Fruit fly (Drosophila melanogaster) whole organism, embryonic: Measurements from ENCODE around the gene Ptth.

Source experiments
- Bdp1 ChIP-seq: fragments of 200-800 bp; sonication (Bioruptor generic); optimal IDR thresholded peaks from 3 replicates; lab custom pipeline; 2016; ENCODE audit warnings: missing biosample characterization, missing genetic modification characterization
- Mrtf ChIP-seq: fragments of 200-800 bp; sonication (Bioruptor generic); IDR thresholded peaks from 3 replicates; pipeline ENCODE4 v1.3.6; 2022; ENCODE audit warnings: missing biosample characterization, missing genetic modification characterization
- br ChIP-seq: fragments of >200 bp; optimal IDR thresholded peaks from 2 replicates; lab custom pipeline; 2017
- dysf ChIP-seq: fragments of 200-800 bp; sonication (Bioruptor generic); IDR thresholded peaks from 3 replicates; pipeline ENCODE4 v1.3.6; 2022; ENCODE audit warnings: missing biosample characterization, missing genetic modification characterization
- grau ChIP-seq: fragments of 200-800 bp; optimal IDR thresholded peaks from 3 replicates; lab custom pipeline; 2019; ENCODE audit warnings: missing biosample characterization, mild to moderate bottlenecking, missing genetic modification characterization, moderate library complexity
- gt ChIP-seq: fragments of 200-800 bp; sonication (Bioruptor generic); IDR thresholded peaks from 2 replicates; pipeline ENCODE4 v1.3.6; 2022; ENCODE audit warnings: missing biosample characterization, missing genetic modification characterization
- jumu ChIP-seq: fragments of 200-800 bp; sonication (Bioruptor generic); optimal IDR thresholded peaks from 3 replicates; lab custom pipeline; 2016; ENCODE audit warnings: missing biosample characterization, missing genetic modification characterization
- stwl ChIP-seq: fragments of 200-800 bp; sonication (Bioruptor generic); optimal IDR thresholded peaks from 3 replicates; lab custom pipeline; 2018; ENCODE audit warnings: missing biosample characterization, mild to moderate bottlenecking, missing genetic modification characterization, moderate library complexity

dm6 chr2L:549637-550036 lies 27.1 kb downstream of the Ptth start:
- TF ChIP-seq jumu (GFP tag; lab: Kevin White, UChicago): no peak
- TF ChIP-seq br: no peak
- no peak for TF ChIP-seq gt (GFP tag; lab: Robert Waterston, UW)
- no peak for TF ChIP-seq dysf (GFP tag; lab: Robert Waterston, UW)
- TF ChIP-seq Mrtf (GFP tag; lab: Robert Waterston, UW): no peak
- TF ChIP-seq stwl (tag; lab: Kevin White, UChicago): no peak
- TF ChIP-seq grau (tag; lab: Kevin White, UChicago): no peak
- no peak for TF ChIP-seq Bdp1 (GFP tag; lab: Kevin White, UChicago)
